Worm (Caenorhabditis elegans) whole organism, late embryonic: ENCODE measurements around the gene R07B7.6.

Source experiments
- C38D4.7 ChIP-seq: fragments of 200-800 bp; sonication (Bioruptor generic); optimal IDR thresholded peaks from 2 replicates; lab custom pipeline; 2018; ENCODE audit warnings: mild to moderate bottlenecking, missing genetic modification characterization, moderate library complexity, missing compliant biosample characterization
- ama-1 ChIP-seq: fragments of 150-350 bp; optimal IDR thresholded peaks from 2 replicates; lab custom pipeline; 2014
- ceh-18 ChIP-seq: sonication (generic microtip); optimal IDR thresholded peaks from 2 replicates; lab custom pipeline; 2016; ENCODE audit warnings: missing genetic modification characterization, missing compliant biosample characterization
- ceh-48 ChIP-seq: sonication (generic microtip); optimal IDR thresholded peaks from 2 replicates; lab custom pipeline; 2016; ENCODE audit warnings: missing genetic modification characterization, inconsistent platforms, missing compliant biosample characterization
- elt-2 ChIP-seq: sonication (generic microtip); optimal IDR thresholded peaks from 2 replicates; lab custom pipeline; 2016; ENCODE audit warnings: missing genetic modification reagents, missing genetic modification characterization, missing compliant biosample characterization
- ets-4 ChIP-seq: sonication (generic microtip); optimal IDR thresholded peaks from 2 replicates; lab custom pipeline; 2016; ENCODE audit warnings: missing genetic modification characterization, missing compliant biosample characterization
- hlh-8 ChIP-seq: sonication (generic microtip); optimal IDR thresholded peaks from 2 replicates; lab custom pipeline; 2016; ENCODE audit warnings: missing genotype, missing genetic modification characterization, missing compliant biosample characterization
- unc-86 ChIP-seq: sonication (generic microtip); optimal IDR thresholded peaks from 2 replicates; lab custom pipeline; 2016; ENCODE audit warnings: missing genetic modification characterization, missing compliant biosample characterization

DNA sequence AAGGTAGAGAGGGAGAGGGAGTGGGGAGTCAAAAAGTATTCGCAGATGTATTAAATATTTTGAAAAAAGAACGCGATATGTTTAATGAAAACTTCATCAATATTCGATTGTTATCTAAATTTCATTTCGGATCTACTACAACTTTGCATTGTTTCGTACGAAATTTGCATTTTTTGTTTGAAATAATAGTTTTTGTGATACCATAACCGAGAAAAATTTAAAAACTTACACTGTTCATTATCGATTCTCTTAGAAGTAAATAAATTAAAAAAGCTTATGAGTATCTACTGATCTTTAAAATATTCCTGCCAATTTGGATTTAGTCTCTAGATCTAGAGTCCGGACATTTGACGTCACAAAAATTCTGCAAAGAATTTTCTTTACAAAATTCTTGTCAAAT, 5.5 kb upstream of the R07B7.6 start, which contains the start of gene R07B7.9:
- TF ChIP-seq ceh-48, result no peak
- no peak for TF ChIP-seq hlh-8 (tag; lab: Kevin White, UChicago)
- TF ChIP-seq ceh-18 (tag; lab: Kevin White, UChicago), result no peak
- no peak for TF ChIP-seq unc-86 (tag; lab: Kevin White, UChicago)
- no peak for TF ChIP-seq C38D4.7 (GFP tag; lab: Kevin White, UChicago)
- TF ChIP-seq ama-1 (lab: Kevin White, UChicago), result no peak
- no peak for TF ChIP-seq ets-4 (tag; lab: Kevin White, UChicago)
- TF ChIP-seq elt-2 (tag; lab: Kevin White, UChicago), result no peak
